Worm (Caenorhabditis elegans) whole organism, L3 larva: ENCODE data around the gene tax-4.

Experiments
- egl-27 ChIP-seq: sonication (generic microtip); optimal IDR thresholded peaks from 4 replicates; lab custom pipeline; 2017; ENCODE audit warnings: missing biosample characterization, missing genetic modification reagents, missing genetic modification characterization
- skn-1 ChIP-seq: fragments of 150-350 bp; optimal IDR thresholded peaks from 2 replicates; lab custom pipeline; 2014; ENCODE audit warnings: missing biosample characterization, missing genetic modification characterization
- snpc-4 ChIP-seq: fragments of 150-350 bp; optimal IDR thresholded peaks from 2 replicates; lab custom pipeline; 2014; ENCODE audit warnings: missing biosample characterization, missing genetic modification characterization

ce11 chrIII:9201977-9202376, 20.6 kb downstream of the tax-4 start:
- TF ChIP-seq skn-1 (no peak), snpc-4 (no peak), egl-27 (tag; lab: Kevin White, UChicago) (no peak)
